Worm (Caenorhabditis elegans) whole organism, late embryonic: Measurements from ENCODE around the gene bcl-7.

ENCODE experiments used
- ceh-18 ChIP-seq: sonication (generic microtip); optimal IDR thresholded peaks from 2 replicates; lab custom pipeline; 2016; ENCODE audit warnings: missing genetic modification characterization, missing compliant biosample characterization
- ceh-30 ChIP-seq: fragments of 150-350 bp; optimal IDR thresholded peaks from 2 replicates; lab custom pipeline; 2014; ENCODE audit warnings: missing biosample characterization, missing genetic modification characterization
- ceh-45 ChIP-seq: fragments of 200-800 bp; sonication (Bioruptor generic); IDR thresholded peaks from 2 replicates; pipeline ENCODE4 v1.3.6; 2022; ENCODE audit warnings: missing genetic modification reagents, missing genetic modification characterization, missing compliant biosample characterization
- che-1 ChIP-seq: sonication (generic microtip); optimal IDR thresholded peaks from 2 replicates; lab custom pipeline; 2016; ENCODE audit warnings: mild to moderate bottlenecking, missing genetic modification characterization, missing compliant biosample characterization
- elt-2 ChIP-seq: sonication (generic microtip); optimal IDR thresholded peaks from 2 replicates; lab custom pipeline; 2016; ENCODE audit warnings: missing genetic modification reagents, missing genetic modification characterization, missing compliant biosample characterization
- fax-1 ChIP-seq: sonication (generic microtip); optimal IDR thresholded peaks from 2 replicates; lab custom pipeline; 2016; ENCODE audit warnings: missing genotype, missing genetic modification characterization, missing compliant biosample characterization
- fkh-10 ChIP-seq: fragments of 150-350 bp; optimal IDR thresholded peaks from 2 replicates; lab custom pipeline; 2014; ENCODE audit warnings: missing biosample characterization, missing genetic modification reagents, missing genetic modification characterization
- hlh-6 ChIP-seq: sonication (generic microtip); optimal IDR thresholded peaks from 2 replicates; lab custom pipeline; 2016; ENCODE audit warnings: missing genotype, missing genetic modification characterization, missing compliant biosample characterization
- nhr-11 ChIP-seq: fragments of 150-350 bp; optimal IDR thresholded peaks from 2 replicates; lab custom pipeline; 2014; ENCODE audit warnings: missing biosample characterization, missing genetic modification characterization
- pag-3 ChIP-seq: sonication (generic microtip); optimal IDR thresholded peaks from 2 replicates; lab custom pipeline; 2016; ENCODE audit warnings: missing compliant biosample characterization, missing genetic modification characterization, borderline replicate concordance
- pha-4 ChIP-seq: fragments of 150-350 bp; optimal IDR thresholded peaks from 2 replicates; lab custom pipeline; 2018; ENCODE audit warnings: missing biosample characterization, missing genetic modification reagents, missing genetic modification characterization
- sox-4 ChIP-seq: sonication (generic microtip); optimal IDR thresholded peaks from 2 replicates; lab custom pipeline; 2017; ENCODE audit warnings: mild to moderate bottlenecking, missing genetic modification characterization, inconsistent platforms, missing compliant biosample characterization
- unc-3 ChIP-seq, 2 experiments: fragments of 200-800 bp in 1 of 2; sonication (Bioruptor generic) in 1 of 2; sonication (generic microtip) in 1 of 2; conservative IDR thresholded peaks in 1 of 2; optimal IDR thresholded peaks in 1 of 2; 2 replicates each; pipeline versions ENCODE4 v1.3.6 to Lab custom; 2016 to 2022; ENCODE audit warnings: missing compliant biosample characterization in 2 of 2, missing genetic modification characterization in 2 of 2, missing genetic modification reagents in 1 of 2

DNA sequence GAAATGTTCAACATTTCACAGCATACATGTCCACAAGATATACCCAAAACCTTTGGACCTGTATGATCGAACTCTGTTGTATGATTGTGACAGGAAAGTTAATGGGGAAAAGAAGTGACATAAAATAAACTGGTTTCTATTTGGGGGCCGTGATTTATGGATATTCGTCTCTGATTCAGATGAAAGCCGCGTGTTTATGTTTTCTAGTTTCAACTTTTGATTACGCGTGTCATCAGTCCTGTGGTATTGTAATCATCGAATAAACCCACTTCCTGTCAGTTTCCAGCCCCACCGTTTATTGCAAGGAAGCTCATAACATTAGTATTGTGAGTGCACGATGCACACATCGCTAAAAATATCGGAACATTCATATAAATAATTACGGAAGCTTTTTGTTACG, 3.6 kb upstream of the bcl-7 start:
- no peak for TF ChIP-seq nhr-11 (tag; lab: Kevin White, UChicago)
- TF ChIP-seq fkh-10 (GFP tag; lab: Kevin White, UChicago): no peak
- no peak for TF ChIP-seq pag-3 (tag; lab: Kevin White, UChicago)
- TF ChIP-seq sox-4 (tag; lab: Kevin White, UChicago): no peak
- TF ChIP-seq ceh-45 (GFP tag; lab: Robert Waterston, UW): no peak
- TF ChIP-seq ceh-18 (tag; lab: Kevin White, UChicago): no peak
- no peak for TF ChIP-seq ceh-30 (tag; lab: Kevin White, UChicago)
- no peak for TF ChIP-seq pha-4 (tag; lab: Kevin White, UChicago)
- TF ChIP-seq che-1 (tag; lab: Kevin White, UChicago): no peak
- no peak for TF ChIP-seq elt-2 (tag; lab: Kevin White, UChicago)
- TF ChIP-seq unc-3 (GFP tag; conservative IDR thresholded peaks at IDR 0.05; lab: Robert Waterston, UW): no peak
- TF ChIP-seq unc-3 (tag; optimal IDR thresholded peaks at IDR 0.05; lab: Kevin White, UChicago): no peak
- TF ChIP-seq hlh-6: no peak
- TF ChIP-seq fax-1: no peak
